Worm (Caenorhabditis elegans) whole organism, late embryonic: ENCODE measurements around the gene ctsa-1.1.

Experiments
- C38D4.7 ChIP-seq: fragments of 200-800 bp; sonication (Bioruptor generic); optimal IDR thresholded peaks from 2 replicates; lab custom pipeline; 2018; ENCODE audit warnings: mild to moderate bottlenecking, missing genetic modification characterization, moderate library complexity, missing compliant biosample characterization
- F13H6.1 ChIP-seq: sonication (generic microtip); optimal IDR thresholded peaks from 2 replicates; lab custom pipeline; 2016; ENCODE audit warnings: missing genetic modification characterization, missing compliant biosample characterization
- K02D7.2 ChIP-seq: sonication (generic microtip); optimal IDR thresholded peaks from 2 replicates; lab custom pipeline; 2017; ENCODE audit warnings: mild to moderate bottlenecking, missing genetic modification characterization, missing compliant biosample characterization
- Y22D7AL.16 ChIP-seq: sonication (generic microtip); optimal IDR thresholded peaks from 2 replicates; lab custom pipeline; 2016; ENCODE audit warnings: missing genetic modification characterization, missing compliant biosample characterization
- ceh-14 ChIP-seq: sonication (generic microtip); optimal IDR thresholded peaks from 2 replicates; lab custom pipeline; 2016; ENCODE audit warnings: missing genotype, missing genetic modification characterization, missing compliant biosample characterization
- ceh-19 ChIP-seq: fragments of 200-800 bp; sonication (Bioruptor generic); optimal IDR thresholded peaks from 2 replicates; lab custom pipeline; 2018; ENCODE audit warnings: mild to moderate bottlenecking, missing genetic modification characterization, missing compliant biosample characterization
- ceh-24 ChIP-seq: sonication (generic microtip); optimal IDR thresholded peaks from 2 replicates; lab custom pipeline; 2016; ENCODE audit warnings: mild to moderate bottlenecking, missing genetic modification characterization, missing compliant biosample characterization
- ceh-31 ChIP-seq: sonication (generic microtip); optimal IDR thresholded peaks from 2 replicates; lab custom pipeline; 2016; ENCODE audit warnings: missing genetic modification characterization, missing compliant biosample characterization
- ceh-45 ChIP-seq: fragments of 200-800 bp; sonication (Bioruptor generic); IDR thresholded peaks from 2 replicates; pipeline ENCODE4 v1.3.6; 2022; ENCODE audit warnings: missing genetic modification reagents, missing genetic modification characterization, missing compliant biosample characterization
- ceh-48 ChIP-seq: sonication (generic microtip); optimal IDR thresholded peaks from 2 replicates; lab custom pipeline; 2016; ENCODE audit warnings: missing genetic modification characterization, inconsistent platforms, missing compliant biosample characterization
- ceh-6 ChIP-seq: fragments of 200-800 bp; sonication (Bioruptor generic); optimal IDR thresholded peaks from 2 replicates; lab custom pipeline; 2018; ENCODE audit warnings: mild to moderate bottlenecking, missing genetic modification characterization, missing compliant biosample characterization
- dmd-4 ChIP-seq: sonication (generic microtip); optimal IDR thresholded peaks from 2 replicates; lab custom pipeline; 2016; ENCODE audit warnings: borderline replicate concordance, missing genetic modification characterization, missing compliant biosample characterization
- dve-1 ChIP-seq: sonication (generic microtip); optimal IDR thresholded peaks from 2 replicates; lab custom pipeline; 2017; ENCODE audit warnings: antibody characterized with exemption, mild to moderate bottlenecking, missing genetic modification characterization, missing compliant biosample characterization
- elt-2 ChIP-seq: sonication (generic microtip); optimal IDR thresholded peaks from 2 replicates; lab custom pipeline; 2016; ENCODE audit warnings: missing genetic modification reagents, missing genetic modification characterization, missing compliant biosample characterization
- fax-1 ChIP-seq: sonication (generic microtip); optimal IDR thresholded peaks from 2 replicates; lab custom pipeline; 2016; ENCODE audit warnings: missing genotype, missing genetic modification characterization, missing compliant biosample characterization
- fkh-10 ChIP-seq: fragments of 150-350 bp; optimal IDR thresholded peaks from 2 replicates; lab custom pipeline; 2014; ENCODE audit warnings: missing biosample characterization, missing genetic modification reagents, missing genetic modification characterization
- fkh-6 ChIP-seq: sonication (generic microtip); optimal IDR thresholded peaks from 2 replicates; lab custom pipeline; 2016; ENCODE audit warnings: missing genetic modification characterization, missing compliant biosample characterization
- gmeb-2 ChIP-seq: sonication (generic microtip); optimal IDR thresholded peaks from 2 replicates; lab custom pipeline; 2016; ENCODE audit warnings: missing genetic modification characterization, inconsistent platforms, missing compliant biosample characterization
- hlh-30 ChIP-seq: sonication (generic microtip); optimal IDR thresholded peaks from 2 replicates; lab custom pipeline; 2017; ENCODE audit warnings: antibody characterized with exemption, missing genetic modification characterization, missing compliant biosample characterization; ENCODE audit not compliant: insufficient read depth
- hlh-8 ChIP-seq: sonication (generic microtip); optimal IDR thresholded peaks from 2 replicates; lab custom pipeline; 2016; ENCODE audit warnings: missing genotype, missing genetic modification characterization, missing compliant biosample characterization
- lim-6 ChIP-seq: sonication (generic microtip); optimal IDR thresholded peaks from 2 replicates; lab custom pipeline; 2016; ENCODE audit warnings: missing genetic modification characterization, missing compliant biosample characterization
- lin-11 ChIP-seq: fragments of 200-800 bp; sonication (Bioruptor generic); optimal IDR thresholded peaks from 2 replicates; lab custom pipeline; 2018; ENCODE audit warnings: mild to moderate bottlenecking, missing genetic modification characterization, missing compliant biosample characterization
- madf-2 ChIP-seq: sonication (generic microtip); optimal IDR thresholded peaks from 2 replicates; lab custom pipeline; 2017; ENCODE audit warnings: missing genetic modification characterization, missing compliant biosample characterization
- mec-3 ChIP-seq: sonication (generic microtip); optimal IDR thresholded peaks from 2 replicates; lab custom pipeline; 2016; ENCODE audit warnings: borderline replicate concordance, missing genetic modification characterization, missing compliant biosample characterization
- nfya-1 ChIP-seq: sonication (generic microtip); optimal IDR thresholded peaks from 2 replicates; lab custom pipeline; 2017; ENCODE audit warnings: missing genetic modification characterization, mild to moderate bottlenecking, missing compliant biosample characterization, antibody characterized with exemption, moderate library complexity
- nhr-232 ChIP-seq: sonication (generic microtip); optimal IDR thresholded peaks from 2 replicates; lab custom pipeline; 2016; ENCODE audit warnings: missing genetic modification characterization, missing compliant biosample characterization
- npax-4 ChIP-seq: sonication (generic microtip); optimal IDR thresholded peaks from 2 replicates; lab custom pipeline; 2016; ENCODE audit warnings: missing genetic modification characterization, missing compliant biosample characterization
- pag-3 ChIP-seq: sonication (generic microtip); optimal IDR thresholded peaks from 2 replicates; lab custom pipeline; 2016; ENCODE audit warnings: missing compliant biosample characterization, missing genetic modification characterization, borderline replicate concordance
- pat-9 ChIP-seq: fragments of 200-800 bp; sonication (Bioruptor generic); optimal IDR thresholded peaks from 2 replicates; lab custom pipeline; 2018; ENCODE audit warnings: mild to moderate bottlenecking, missing genetic modification characterization, moderate library complexity, missing compliant biosample characterization
- pha-4 ChIP-seq: fragments of 150-350 bp; optimal IDR thresholded peaks from 2 replicates; lab custom pipeline; 2018; ENCODE audit warnings: missing biosample characterization, missing genetic modification reagents, missing genetic modification characterization
- pros-1 ChIP-seq: fragments of 150-350 bp; optimal IDR thresholded peaks from 2 replicates; lab custom pipeline; 2014; ENCODE audit warnings: missing biosample characterization, missing genetic modification reagents, missing genetic modification characterization
- ref-2 ChIP-seq: sonication (generic microtip); optimal IDR thresholded peaks from 2 replicates; lab custom pipeline; 2016; ENCODE audit warnings: missing genetic modification characterization, missing compliant biosample characterization
- rnt-1 ChIP-seq: sonication (generic microtip); optimal IDR thresholded peaks from 2 replicates; lab custom pipeline; 2016; ENCODE audit warnings: missing genetic modification characterization, missing compliant biosample characterization
- sdc-2 ChIP-seq: sonication (generic microtip); optimal IDR thresholded peaks from 2 replicates; lab custom pipeline; 2016; ENCODE audit warnings: missing genotype, missing genetic modification characterization, missing compliant biosample characterization
- sox-4 ChIP-seq: sonication (generic microtip); optimal IDR thresholded peaks from 2 replicates; lab custom pipeline; 2017; ENCODE audit warnings: mild to moderate bottlenecking, missing genetic modification characterization, inconsistent platforms, missing compliant biosample characterization
- unc-3 ChIP-seq, 2 experiments: fragments of 200-800 bp in 1 of 2; sonication (Bioruptor generic) in 1 of 2; sonication (generic microtip) in 1 of 2; conservative IDR thresholded peaks in 1 of 2; optimal IDR thresholded peaks in 1 of 2; 2 replicates each; pipeline versions ENCODE4 v1.3.6 to Lab custom; 2016 to 2022; ENCODE audit warnings: missing compliant biosample characterization in 2 of 2, missing genetic modification characterization in 2 of 2, missing genetic modification reagents in 1 of 2
- unc-55 ChIP-seq: sonication (generic microtip); optimal IDR thresholded peaks from 2 replicates; lab custom pipeline; 2017; ENCODE audit warnings: missing biosample characterization, missing genetic modification reagents, missing genetic modification characterization
- unc-86 ChIP-seq: sonication (generic microtip); optimal IDR thresholded peaks from 2 replicates; lab custom pipeline; 2016; ENCODE audit warnings: missing genetic modification characterization, missing compliant biosample characterization
- zip-5 ChIP-seq: sonication (generic microtip); optimal IDR thresholded peaks from 2 replicates; lab custom pipeline; 2016; ENCODE audit warnings: missing genetic modification characterization, missing compliant biosample characterization
- ztf-16 ChIP-seq: sonication (generic microtip); optimal IDR thresholded peaks from 2 replicates; lab custom pipeline; 2017; ENCODE audit warnings: missing genetic modification characterization, missing compliant biosample characterization

ctsa-1.1 gene

DNA sequence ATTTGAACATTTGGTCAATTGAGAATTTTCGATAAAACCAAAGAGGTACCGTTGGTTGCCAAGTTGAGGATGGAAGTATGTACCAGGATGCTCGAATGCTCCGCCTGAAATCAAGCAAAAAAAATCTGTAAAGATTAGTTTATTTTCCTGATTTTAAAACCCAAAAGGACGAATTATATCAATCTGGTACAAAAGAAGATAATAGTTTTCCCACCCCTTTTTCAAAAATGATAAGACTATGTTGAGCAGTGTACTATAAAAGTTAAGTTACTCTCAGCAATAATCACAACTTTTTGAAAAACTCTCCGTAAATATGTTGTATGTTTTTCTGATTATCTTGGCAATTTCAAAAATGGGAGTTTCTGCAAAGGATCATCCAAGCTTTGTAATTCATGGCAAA is 21.0 kb downstream of the ctsa-1.1 start, which contains the start of gene F26G1.3:
TSS of gene F26G1.3 (plus strand) at position 301 of the 400 bp plus-strand sequence.
- TF ChIP-seq nfya-1 (no peak), ceh-19 (GFP tag; lab: Kevin White, UChicago) (no peak), fax-1 (tag; lab: Kevin White, UChicago) (no peak), pat-9 (tag; lab: Kevin White, UChicago) (no peak), zip-5 (tag; lab: Kevin White, UChicago) (no peak), unc-86 (tag; lab: Kevin White, UChicago) (no peak), ref-2 (tag; lab: Kevin White, UChicago) (no peak), F13H6.1 (tag; lab: Kevin White, UChicago) (no peak), ceh-48 (no peak), ceh-31 (tag; lab: Kevin White, UChicago) (no peak), lim-6 (tag; lab: Kevin White, UChicago) (no peak), dmd-4 (tag; lab: Kevin White, UChicago) (no peak), Y22D7AL.16 (no peak)

DNA sequence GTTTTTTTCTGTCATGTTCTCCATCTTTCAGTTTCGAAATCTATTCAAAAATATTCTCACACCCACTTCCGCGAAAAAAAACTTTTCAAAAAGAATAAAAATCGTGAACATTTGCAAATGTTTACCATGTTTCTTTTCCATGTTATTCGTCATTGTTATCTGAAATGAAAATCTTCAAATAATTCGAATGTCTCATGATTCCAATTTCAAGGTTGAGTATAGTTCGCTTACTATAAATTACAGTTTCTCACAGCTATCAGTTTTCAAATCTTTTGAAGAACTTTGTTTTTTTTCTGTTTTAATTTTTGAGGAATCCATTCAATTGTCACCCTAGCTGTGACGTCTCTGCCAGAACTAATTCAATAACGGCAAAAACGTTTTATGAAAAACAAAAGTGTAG is 22.4 kb downstream of the ctsa-1.1 start:
- TF ChIP-seq npax-4 (tag; lab: Kevin White, UChicago) (no peak), ceh-19 (GFP tag; lab: Kevin White, UChicago) (no peak), unc-3 (GFP tag; conservative IDR thresholded peaks at IDR 0.05; lab: Robert Waterston, UW) (no peak), unc-3 (tag; optimal IDR thresholded peaks at IDR 0.05; lab: Kevin White, UChicago) (no peak), C38D4.7 (GFP tag; lab: Kevin White, UChicago) (no peak), dmd-4 (tag; lab: Kevin White, UChicago) (no peak)

DNA sequence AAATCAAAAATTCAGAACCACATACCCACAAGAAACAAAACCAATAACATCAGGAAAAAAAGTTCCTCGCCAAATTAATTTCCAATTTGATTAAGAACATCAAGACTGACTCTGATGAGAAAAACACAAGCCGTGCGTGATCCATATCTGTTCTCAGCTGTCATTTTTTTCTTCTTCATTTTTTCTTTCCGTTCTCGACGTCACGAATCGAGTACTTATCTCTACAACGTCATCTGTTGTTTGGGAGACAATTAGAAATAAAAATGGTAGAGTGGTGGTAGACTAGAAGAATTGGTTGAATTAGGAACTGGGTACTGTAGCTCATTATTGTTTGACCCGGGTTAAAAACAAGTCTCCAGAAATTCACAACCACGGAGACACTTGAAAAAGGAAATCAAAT is 23.6 kb downstream of the ctsa-1.1 start:
- TF ChIP-seq elt-2 (tag; lab: Kevin White, UChicago) (no peak), pag-3 (tag; lab: Kevin White, UChicago) (no peak), unc-86 (tag; lab: Kevin White, UChicago) (no peak)

DNA sequence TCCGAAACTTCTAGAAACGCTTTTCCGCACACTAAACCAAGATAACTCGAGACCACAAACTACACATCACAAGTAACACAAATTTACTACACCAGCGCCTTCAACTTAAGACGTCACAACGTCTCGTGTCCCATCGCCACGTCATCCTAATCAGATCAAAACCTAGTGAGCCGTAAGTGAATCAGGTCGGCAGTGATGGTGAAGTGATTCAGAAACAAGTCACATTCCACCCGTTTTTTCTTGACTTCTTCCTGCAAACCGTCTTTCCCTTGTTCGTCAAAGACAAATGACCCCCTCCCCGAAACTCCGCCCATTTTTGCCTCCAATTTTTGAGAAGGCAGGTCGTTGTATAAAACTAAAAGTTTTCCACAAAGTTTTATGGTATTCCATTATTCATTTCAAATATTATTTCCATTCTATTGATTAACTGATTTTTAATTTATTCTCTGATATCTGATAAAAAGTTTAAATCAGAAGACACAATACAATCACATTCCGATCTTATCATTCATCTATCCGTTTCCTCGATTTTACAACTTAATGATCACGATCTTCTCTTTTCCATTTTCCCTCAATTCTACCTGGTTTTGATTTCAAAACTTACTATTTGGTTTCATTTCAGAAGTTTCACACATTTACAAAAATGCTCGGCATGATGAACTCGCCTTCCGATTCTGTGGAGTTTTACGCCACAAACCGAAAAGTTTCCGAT is 25.3 kb downstream of the ctsa-1.1 start, which contains the start of gene F26G1.2:
TSS of gene F26G1.2 (plus strand) at position 508 of the 712 bp plus-strand sequence.
- TF ChIP-seq nfya-1 (no peak), dve-1 (tag; lab: Kevin White, UChicago) (no peak), fax-1 (tag; lab: Kevin White, UChicago) (no peak), nhr-232 (tag; lab: Kevin White, UChicago) (no peak), ceh-6 (GFP tag; lab: Kevin White, UChicago) (no peak), hlh-30 (tag; lab: Kevin White, UChicago) (no peak), lin-11 (tag; lab: Kevin White, UChicago) (no peak), ceh-24 (tag; lab: Kevin White, UChicago) (no peak), mec-3 (tag; lab: Kevin White, UChicago) (no peak), fkh-10 (GFP tag; lab: Kevin White, UChicago) (no peak), pros-1 (tag; lab: Kevin White, UChicago) (no peak), unc-3 (GFP tag; conservative IDR thresholded peaks at IDR 0.05; lab: Robert Waterston, UW) (no peak), unc-3 (tag; optimal IDR thresholded peaks at IDR 0.05; lab: Kevin White, UChicago) (no peak), madf-2 (tag; lab: Kevin White, UChicago) (no peak), ztf-16 (no peak), rnt-1 (no peak)
- TF ChIP-seq, all 69 proteins: peak for 0

DNA sequence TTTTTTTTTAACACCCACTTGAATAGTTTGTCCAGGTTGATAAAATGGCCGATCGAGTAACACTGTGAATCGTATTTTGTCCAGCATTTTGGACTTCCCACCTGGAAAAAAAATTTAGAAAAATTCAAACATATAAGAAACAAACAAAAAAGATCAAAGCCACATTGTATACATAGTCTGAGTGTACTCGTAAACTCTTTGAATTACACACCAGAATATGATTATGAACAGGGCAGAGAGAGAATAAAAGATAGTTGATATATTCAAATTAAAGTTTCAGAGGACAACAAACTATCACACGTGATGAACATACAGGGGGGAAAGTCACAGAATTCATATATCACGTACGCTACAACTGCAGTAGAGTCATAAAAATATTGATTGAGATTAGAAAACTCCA is 28.8 kb downstream of the ctsa-1.1 start, which contains the start of gene ttm-2:
TSS of gene ttm-2 (minus strand) at position 101 of the 400 bp plus-strand sequence.
- TF ChIP-seq nhr-232 (tag; lab: Kevin White, UChicago) = no peak
- TF ChIP-seq npax-4 (tag; lab: Kevin White, UChicago) = no peak
- no peak for TF ChIP-seq sox-4 (tag; lab: Kevin White, UChicago)
- TF ChIP-seq hlh-8 (tag; lab: Kevin White, UChicago) = no peak
- no peak for TF ChIP-seq ceh-45 (GFP tag; lab: Robert Waterston, UW)
- TF ChIP-seq pha-4 (tag; lab: Kevin White, UChicago) = no peak
- TF ChIP-seq ceh-48 = no peak
- no peak for TF ChIP-seq ceh-14
- no peak for TF ChIP-seq unc-55
- no peak for TF ChIP-seq rnt-1
- TF ChIP-seq unc-3 (GFP tag; conservative IDR thresholded peaks at IDR 0.05; lab: Robert Waterston, UW) = no peak
- no peak for TF ChIP-seq unc-3 (tag; optimal IDR thresholded peaks at IDR 0.05; lab: Kevin White, UChicago)
- TF ChIP-seq pag-3 (tag; lab: Kevin White, UChicago) = no peak
- TF ChIP-seq lin-11 (tag; lab: Kevin White, UChicago) = no peak
- no peak for TF ChIP-seq fkh-6 (tag; lab: Kevin White, UChicago)
- no peak for TF ChIP-seq sdc-2 (tag; lab: Kevin White, UChicago)
- TF ChIP-seq lim-6 (tag; lab: Kevin White, UChicago) = no peak
- no peak for TF ChIP-seq gmeb-2 (tag; lab: Kevin White, UChicago)
- TF ChIP-seq K02D7.2 (tag; lab: Kevin White, UChicago) = no peak
